Worm (Caenorhabditis elegans): ENCODE measurements around the gene fzo-1.

The fzo-1 gene

DNA sequence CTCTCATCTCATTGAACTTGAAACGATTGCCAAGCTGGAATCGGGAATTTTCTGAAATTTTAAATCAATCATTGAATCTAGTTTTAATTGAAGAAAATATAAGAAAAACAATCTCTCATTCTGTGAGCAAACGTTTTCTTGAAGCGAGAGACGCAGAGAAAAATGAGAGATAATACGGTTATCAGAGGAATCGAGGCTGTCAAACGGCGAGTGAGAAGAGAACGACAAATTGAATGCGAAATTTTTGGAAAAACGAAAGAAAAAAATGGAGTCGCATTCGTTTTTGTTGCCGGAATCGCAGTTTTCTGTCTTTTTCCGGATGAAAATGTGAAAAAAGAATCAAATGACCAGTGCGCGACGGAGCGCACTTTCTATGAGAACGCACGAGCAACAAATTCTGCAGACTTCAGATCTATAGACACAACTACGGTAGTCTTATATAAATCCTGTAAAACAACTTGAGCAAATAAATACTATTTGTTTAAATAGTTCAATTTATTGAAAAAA is 37.6 kb upstream of the fzo-1 start, which contains the start of gene tex-2 (continued):
- TF ChIP-seq hmg-1.1 (GFP tag; IDR thresholded peaks at IDR 0.05) = 0 out of 2 replicates have a peak, but pooled peaks have one; percentile 8
- peak; percentile 53 for TF ChIP-seq mep-1 (tag; optimal IDR thresholded peaks at IDR 0.05)
- no peak for TF ChIP-seq snpc-4 (tag; optimal IDR thresholded peaks at IDR 0.05)
- TF ChIP-seq attf-4 (tag; optimal IDR thresholded peaks at IDR 0.05) = no peak
- no peak for TF ChIP-seq fos-1 (tag; optimal IDR thresholded peaks at IDR 0.05)
- TF ChIP-seq madf-9 (GFP tag; conservative IDR thresholded peaks at IDR 0.05) = no peak
- no peak for TF ChIP-seq nhr-77 (tag; optimal IDR thresholded peaks at IDR 0.05)
- peak; percentile 2 for TF ChIP-seq dpl-1 (GFP tag; optimal IDR thresholded peaks at IDR 0.05)
- no peak for TF ChIP-seq egl-43 (GFP tag; IDR thresholded peaks at IDR 0.05)
- no peak for TF ChIP-seq saeg-2 (GFP tag; IDR thresholded peaks at IDR 0.05)
- no peak for TF ChIP-seq spr-1 (tag; optimal IDR thresholded peaks at IDR 0.05)
- TF ChIP-seq unc-62 (GFP tag; optimal IDR thresholded peaks at IDR 0.05 in 1 of 2) = no peak
- no peak for TF ChIP-seq unc-62 (tag; optimal IDR thresholded peaks at IDR 0.05)
- TF ChIP-seq aly-2 (tag; optimal IDR thresholded peaks at IDR 0.05) = no peak
- TF ChIP-seq madf-5 (GFP tag; IDR thresholded peaks at IDR 0.05) = no peak
- TF ChIP-seq hlh-30 (tag; optimal IDR thresholded peaks at IDR 0.05; ENCODE audit: insufficient read depth) = peak; percentile 19
- TF ChIP-seq dmd-8 (GFP tag; IDR thresholded peaks at IDR 0.05) = no peak
- TF ChIP-seq lsy-2 (tag; optimal IDR thresholded peaks at IDR 0.05) = peak in 1 of 2 experiments; percentile 30
- peak; percentile 10 for TF ChIP-seq lin-13 (GFP tag; optimal IDR thresholded peaks at IDR 0.05)
- TF ChIP-seq Y105C5A.15 (GFP tag; IDR thresholded peaks at IDR 0.05) = no peak
- no peak for TF ChIP-seq lir-3 (tag; optimal IDR thresholded peaks at IDR 0.05)
- no peak for TF ChIP-seq R02D3.7 (tag; optimal IDR thresholded peaks at IDR 0.05)
- peak; percentile 72 for TF ChIP-seq hlh-11 (tag; optimal IDR thresholded peaks at IDR 0.05)
- no peak for TF ChIP-seq aha-1 (tag)
- TF ChIP-seq tag-97 (GFP tag; IDR thresholded peaks at IDR 0.05) = no peak
- no peak for TF ChIP-seq lin-15B (tag; optimal IDR thresholded peaks at IDR 0.05)
- TF ChIP-seq ZK546.5 (tag; optimal IDR thresholded peaks at IDR 0.05) = no peak
- TF ChIP-seq gei-8 (GFP tag; optimal IDR thresholded peaks at IDR 0.05) = no peak
- no peak for TF ChIP-seq unc-39 (tag; optimal IDR thresholded peaks at IDR 0.05)
- no peak for TF ChIP-seq F49E8.2 (tag; optimal IDR thresholded peaks at IDR 0.05; ENCODE audit: borderline replicate concordance)
- no peak for TF ChIP-seq ztf-7 (tag; optimal IDR thresholded peaks at IDR 0.05)

DNA sequence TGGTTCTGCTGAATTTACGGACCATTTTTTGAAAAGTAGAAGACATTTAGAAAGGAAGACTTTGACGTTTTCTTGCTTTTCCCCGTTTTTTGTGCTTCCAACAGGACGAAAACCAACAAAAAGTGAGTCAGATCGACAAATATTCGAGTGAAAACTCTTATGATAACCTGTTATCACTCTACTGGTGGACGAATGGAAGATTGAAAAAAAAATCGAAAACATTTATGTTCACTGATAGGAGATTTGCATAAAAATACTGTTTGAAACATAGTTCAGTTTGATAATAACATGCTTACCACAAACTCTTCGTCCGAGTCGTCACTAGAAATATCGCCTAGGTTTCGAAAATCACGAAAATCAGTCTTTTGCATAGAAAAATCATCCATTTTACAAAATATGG is 36.4 kb upstream of the fzo-1 start:
- TF ChIP-seq daf-16 (GFP tag; optimal IDR thresholded peaks at IDR 0.05) (no peak), daf-16 (tag; optimal IDR thresholded peaks at IDR 0.05) (peak; percentile 56), F37D6.2 (tag; optimal IDR thresholded peaks at IDR 0.05) (no peak), dve-1 (tag; optimal IDR thresholded peaks at IDR 0.05; ENCODE audit: insufficient read depth) (peak; percentile 0), pqm-1 (tag; optimal IDR thresholded peaks at IDR 0.05) (peak; percentile 25), nhr-28 (tag; optimal IDR thresholded peaks at IDR 0.05) (peak; percentile 76), hlh-11 (tag; optimal IDR thresholded peaks at IDR 0.05) (peak; percentile 16), hmg-1.1 (GFP tag; IDR thresholded peaks at IDR 0.05) (no peak)

- TF ChIP-seq unc-62 (GFP tag; optimal IDR thresholded peaks at IDR 0.05 in 1 of 2) (peak in 1 of 2 experiments; percentile 93), unc-62 (tag; optimal IDR thresholded peaks at IDR 0.05) (no peak), daf-19 (GFP tag; conservative IDR thresholded peaks at IDR 0.05) (no peak), ceh-20 (GFP tag; IDR thresholded peaks at IDR 0.05) (peak; percentile 35; the same call in 1 of the 2 replicates)
Observed at ce11 chrII:5871508-5871907, 35.5 kb upstream of the fzo-1 start.

DNA sequence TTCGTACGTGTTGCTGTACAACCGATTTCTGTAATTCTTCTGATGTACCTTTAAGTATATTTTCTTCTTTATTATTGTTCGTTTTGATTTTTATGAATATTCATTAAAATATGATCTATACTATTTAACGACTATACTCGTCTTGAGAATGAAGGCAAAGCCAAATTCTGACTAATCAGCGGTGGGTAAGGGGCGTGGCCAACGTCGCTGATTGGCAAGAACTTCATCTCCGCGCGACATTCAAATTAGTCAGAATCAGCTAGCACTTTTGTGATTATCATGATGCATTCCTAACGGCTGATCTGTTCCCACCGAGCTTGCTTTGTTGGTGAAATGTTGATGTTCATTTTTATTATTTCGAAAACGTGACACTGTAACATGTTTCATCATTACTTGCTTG is 30.9 kb upstream of the fzo-1 start:
- TF ChIP-seq daf-19 (GFP tag; conservative IDR thresholded peaks at IDR 0.05) = no peak
- no peak for TF ChIP-seq sdz-12 (GFP tag; optimal IDR thresholded peaks at IDR 0.05)
- TF ChIP-seq ama-1 (optimal IDR thresholded peaks at IDR 0.05) = peak; percentile 36
- peak; percentile 35 for TF ChIP-seq mes-2 (tag; optimal IDR thresholded peaks at IDR 0.05; ENCODE audit: poor library complexity, severe bottlenecking)
- no peak for TF ChIP-seq pha-4 (GFP tag; IDR thresholded peaks at IDR 0.05)
- TF ChIP-seq pha-4 (tag; optimal IDR thresholded peaks at IDR 0.05) = no peak
- TF ChIP-seq php-3 (GFP tag; IDR thresholded peaks at IDR 0.05) = 0 out of 2 replicates have a peak, but pooled peaks have one; percentile 20
- TF ChIP-seq zip-11 (GFP tag; IDR thresholded peaks at IDR 0.05) = no peak
- TF ChIP-seq daf-8 (GFP tag; IDR thresholded peaks at IDR 0.05) = no peak
- no peak for TF ChIP-seq tra-1 (GFP tag; IDR thresholded peaks at IDR 0.05)
- TF ChIP-seq nhr-28 (tag; optimal IDR thresholded peaks at IDR 0.05) = peak; percentile 24
- no peak for TF ChIP-seq arid-1 (GFP tag; conservative IDR thresholded peaks at IDR 0.05)
- no peak for TF ChIP-seq nhr-6 (tag; optimal IDR thresholded peaks at IDR 0.05)

All from whole organism, L4 larva.